Fruit fly (Drosophila melanogaster) whole organism, pupa: ENCODE results near the gene slp1.

ENCODE experiments used
- CG10348 ChIP-seq: fragments of 200-800 bp; sonication (Bioruptor generic); IDR thresholded peaks from 2 replicates; pipeline ENCODE4 v1.3.6; 2022; ENCODE audit warnings: missing biosample characterization, missing genetic modification characterization
- CG12605 ChIP-seq: fragments of 200-800 bp; sonication (Bioruptor generic); IDR thresholded peaks from 2 replicates; pipeline ENCODE4 v1.3.6; 2022; ENCODE audit warnings: missing biosample characterization, missing genetic modification characterization
- CG13204 ChIP-seq: fragments of 200-800 bp; sonication (Bioruptor generic); optimal IDR thresholded peaks from 2 replicates; lab custom pipeline; 2018; ENCODE audit warnings: missing biosample characterization, mild to moderate bottlenecking, missing genetic modification characterization, moderate library complexity
- CG14655 ChIP-seq: fragments of 200-800 bp; sonication (Bioruptor generic); optimal IDR thresholded peaks from 3 replicates; lab custom pipeline; 2017; ENCODE audit warnings: mild to moderate bottlenecking, missing biosample characterization, missing genetic modification reagents, missing genetic modification characterization
- CG15710 ChIP-seq: fragments of 200-800 bp; sonication (Bioruptor generic); optimal IDR thresholded peaks from 2 replicates; lab custom pipeline; 2018; ENCODE audit warnings: missing biosample characterization, mild to moderate bottlenecking, missing genetic modification characterization, moderate library complexity
- CG17806 ChIP-seq: fragments of 200-800 bp; sonication (Bioruptor generic); optimal IDR thresholded peaks from 2 replicates; lab custom pipeline; 2018; ENCODE audit warnings: missing biosample characterization, mild to moderate bottlenecking, missing genetic modification characterization, moderate library complexity
- CG32121 ChIP-seq: fragments of 200-800 bp; sonication (Bioruptor generic); IDR thresholded peaks from 2 replicates; pipeline ENCODE4 v1.3.6; 2022; ENCODE audit warnings: missing biosample characterization, missing genetic modification characterization
- CG34367 ChIP-seq: fragments of 200-800 bp; sonication (Bioruptor generic); optimal IDR thresholded peaks from 2 replicates; lab custom pipeline; 2018; ENCODE audit warnings: missing biosample characterization, mild to moderate bottlenecking, missing genetic modification characterization
- CG4496 ChIP-seq: fragments of 200-800 bp; sonication (Bioruptor generic); IDR thresholded peaks from 3 replicates; pipeline ENCODE4 v1.3.6; 2022; ENCODE audit warnings: missing biosample characterization, missing genetic modification characterization
- CG8159 ChIP-seq: fragments of 200-800 bp; sonication (Bioruptor generic); optimal IDR thresholded peaks from 3 replicates; lab custom pipeline; 2018; ENCODE audit warnings: missing biosample characterization, mild to moderate bottlenecking, missing genetic modification characterization, moderate library complexity
- CG8301 ChIP-seq: fragments of 200-800 bp; sonication (Bioruptor generic); optimal IDR thresholded peaks from 2 replicates; lab custom pipeline; 2018; ENCODE audit warnings: missing biosample characterization, mild to moderate bottlenecking, missing genetic modification characterization
- CG9948 ChIP-seq: fragments of 200-800 bp; sonication (Bioruptor generic); optimal IDR thresholded peaks from 2 replicates; lab custom pipeline; 2018; ENCODE audit warnings: missing biosample characterization, mild to moderate bottlenecking, missing genetic modification characterization, moderate library complexity
- D1 ChIP-seq: fragments of 200-800 bp; sonication (Bioruptor generic); optimal IDR thresholded peaks from 2 replicates; lab custom pipeline; 2018; ENCODE audit warnings: missing biosample characterization, mild to moderate bottlenecking, missing genetic modification characterization, moderate library complexity
- EcR ChIP-seq: fragments of 200-800 bp; sonication (Bioruptor generic); optimal IDR thresholded peaks from 3 replicates; lab custom pipeline; 2019; ENCODE audit warnings: missing biosample characterization, missing genetic modification characterization, mild to moderate bottlenecking, moderate library complexity, missing genetic modification reagents
- Ets98B ChIP-seq: fragments of 200-800 bp; sonication (Bioruptor generic); IDR thresholded peaks from 2 replicates; pipeline ENCODE4 v1.3.6; 2022; ENCODE audit warnings: missing biosample characterization, missing genetic modification characterization
- Pif1A ChIP-seq: fragments of 200-800 bp; sonication (Bioruptor generic); optimal IDR thresholded peaks from 3 replicates; lab custom pipeline; 2016; ENCODE audit warnings: missing biosample characterization, missing genetic modification characterization
- Pif1B ChIP-seq: fragments of 200-800 bp; sonication (Bioruptor generic); optimal IDR thresholded peaks from 3 replicates; lab custom pipeline; 2016; ENCODE audit warnings: missing biosample characterization, missing genetic modification characterization
- Snoo ChIP-seq: fragments of 200-800 bp; sonication (Bioruptor generic); optimal IDR thresholded peaks from 3 replicates; lab custom pipeline; 2017; ENCODE audit warnings: missing biosample characterization, mild to moderate bottlenecking, missing genetic modification characterization, inconsistent platforms
- fd96Ca ChIP-seq: fragments of 200-800 bp; sonication (Bioruptor generic); IDR thresholded peaks from 3 replicates; pipeline ENCODE4 v1.3.6; 2022; ENCODE audit warnings: missing biosample characterization, missing genetic modification characterization
- gl ChIP-seq: fragments of 200-800 bp; sonication (Bioruptor generic); optimal IDR thresholded peaks from 2 replicates; lab custom pipeline; 2018; ENCODE audit warnings: missing biosample characterization, mild to moderate bottlenecking, missing genetic modification characterization
- rn ChIP-seq: fragments of 200-800 bp; sonication (Bioruptor generic); IDR thresholded peaks from 2 replicates; pipeline ENCODE4 v1.3.6; 2022; ENCODE audit warnings: missing biosample characterization, missing genetic modification characterization

slp1 gene

DNA sequence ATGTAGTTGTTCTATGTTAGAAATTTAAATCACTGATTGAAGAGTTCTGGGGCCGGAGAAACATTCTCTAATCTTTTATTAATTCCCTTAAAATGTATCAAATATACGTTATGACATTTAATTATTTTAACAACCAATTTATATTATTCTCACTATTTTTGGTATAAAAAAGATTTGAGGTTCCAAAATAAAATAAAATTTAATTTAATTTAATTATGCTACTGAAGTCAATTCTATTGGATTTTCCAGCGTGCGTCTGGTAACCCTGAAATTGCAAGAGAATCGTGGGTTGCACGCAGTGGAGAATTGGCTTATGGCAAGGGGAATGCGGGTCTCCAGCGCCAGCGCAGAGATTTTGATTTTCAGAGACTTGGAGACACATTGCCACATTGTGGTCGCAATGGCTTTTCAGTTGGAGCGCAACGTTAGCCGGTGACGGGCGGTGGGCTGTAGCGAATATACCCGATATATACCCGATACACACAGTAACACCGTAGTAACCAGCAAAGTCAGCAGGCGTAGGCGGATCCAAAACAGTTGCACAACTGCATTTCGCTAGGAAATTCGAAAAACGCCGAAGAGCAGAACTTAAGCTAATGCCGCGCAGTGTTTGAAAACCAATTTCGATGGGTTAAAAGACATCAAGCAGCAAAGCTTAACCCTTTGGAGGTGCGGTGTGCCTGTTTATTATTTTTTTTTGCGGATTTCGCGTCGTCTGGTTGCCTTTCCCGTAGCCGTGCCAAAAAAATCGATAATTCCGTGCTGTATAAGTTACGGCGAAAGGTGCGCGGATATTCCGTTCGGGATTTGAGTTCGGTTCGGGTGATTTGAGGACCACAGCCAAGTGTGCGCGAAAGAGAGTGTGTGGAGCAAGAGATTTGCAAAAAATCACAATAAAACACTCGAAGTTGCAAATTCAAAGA lies 19.9 kb upstream of the slp1 start:
- peak; percentile 59 for TF ChIP-seq CG9948 (tag; lab: Kevin White, UChicago)
- peak; percentile 71; the same call in 1 of the 3 replicates for TF ChIP-seq CG4496
- peak; percentile 47 for TF ChIP-seq CG15710
- TF ChIP-seq CG17806, result peak; percentile 4
- TF ChIP-seq Pif1B (GFP tag; lab: Kevin White, UChicago), result no peak
- peak; percentile 59 for TF ChIP-seq Ets98B
- TF ChIP-seq CG12605 (GFP tag; lab: Robert Waterston, UW), result 0 out of 2 replicates have a peak, but pooled peaks have one; percentile 22
- no peak for TF ChIP-seq D1 (tag; lab: Kevin White, UChicago)
- TF ChIP-seq Snoo (tag; lab: Kevin White, UChicago), result no peak
- TF ChIP-seq CG34367 (tag; lab: Kevin White, UChicago), result peak; percentile 22
- peak; percentile 63; the same call in 2 of the 3 replicates for TF ChIP-seq fd96Ca (GFP tag; lab: Robert Waterston, UW)
- no peak for TF ChIP-seq rn
- TF ChIP-seq EcR, result no peak
- peak; percentile 76 for TF ChIP-seq CG14655 (GFP tag; lab: Kevin White, UChicago)
- 0 out of 2 replicates have a peak, but pooled peaks have one; percentile 35 for TF ChIP-seq CG32121
- TF ChIP-seq Pif1A (GFP tag; lab: Kevin White, UChicago), result no peak
- no peak for TF ChIP-seq CG13204 (GFP tag; lab: Kevin White, UChicago)
- no peak for TF ChIP-seq CG10348 (GFP tag; lab: Robert Waterston, UW)
- peak; percentile 73 for TF ChIP-seq CG8159 (tag; lab: Kevin White, UChicago)
- no peak for TF ChIP-seq gl (tag; lab: Kevin White, UChicago)
- peak; percentile 22 for TF ChIP-seq CG8301 (tag; lab: Kevin White, UChicago)

DNA sequence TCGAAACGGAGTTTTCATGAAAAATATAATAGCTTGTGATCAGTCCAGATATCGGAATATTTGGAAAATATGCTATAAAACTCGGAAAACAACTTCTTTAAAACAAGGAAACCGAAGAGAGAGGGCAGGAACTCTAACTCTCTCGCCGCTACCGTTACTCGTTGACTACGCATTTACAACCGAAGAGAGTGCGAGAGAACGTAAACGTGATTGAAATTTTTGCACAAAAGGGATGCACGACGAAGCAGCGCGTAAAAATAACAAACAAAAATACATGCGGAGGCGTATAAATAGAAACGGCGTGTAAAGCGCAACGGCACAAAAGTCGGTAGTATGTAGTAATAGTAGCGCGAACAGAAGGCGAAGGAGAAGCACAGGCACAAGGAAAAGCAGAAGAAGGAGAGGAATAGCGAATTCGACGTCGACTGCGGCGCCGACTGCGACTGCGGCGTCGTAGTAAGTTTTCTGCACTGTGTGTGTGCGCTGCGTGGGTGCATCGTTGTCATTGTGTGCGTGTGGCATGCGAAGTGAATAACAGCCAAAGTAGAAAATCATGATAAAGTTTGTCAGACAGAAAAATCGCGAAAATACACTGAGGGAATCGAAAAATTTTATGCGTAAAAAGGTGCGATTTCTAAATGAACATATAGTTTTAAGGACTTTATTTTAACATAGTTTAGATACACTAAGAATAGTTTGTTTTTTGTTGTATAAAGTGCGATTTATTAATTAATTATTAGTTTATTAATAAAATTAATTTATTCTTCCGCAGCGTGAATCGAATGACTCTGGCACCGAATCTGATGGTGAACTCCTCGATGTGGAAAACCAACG lies 19.1 kb upstream of the slp1 start:
- no peak for TF ChIP-seq CG8301 (tag; lab: Kevin White, UChicago)
- TF ChIP-seq fd96Ca (GFP tag; lab: Robert Waterston, UW), result no peak
- no peak for TF ChIP-seq rn
- peak; percentile 26; the same call in 1 of the 2 replicates for TF ChIP-seq CG32121
- no peak for TF ChIP-seq CG15710
- TF ChIP-seq Ets98B, result peak; percentile 75
- TF ChIP-seq Pif1A (GFP tag; lab: Kevin White, UChicago), result no peak
- peak; percentile 9 for TF ChIP-seq CG34367 (tag; lab: Kevin White, UChicago)
- no peak for TF ChIP-seq EcR
- peak; percentile 64 for TF ChIP-seq D1 (tag; lab: Kevin White, UChicago)
- TF ChIP-seq gl (tag; lab: Kevin White, UChicago), result no peak
- no peak for TF ChIP-seq CG10348 (GFP tag; lab: Robert Waterston, UW)
- peak; percentile 41 for TF ChIP-seq CG17806
- no peak for TF ChIP-seq Pif1B (GFP tag; lab: Kevin White, UChicago)
- TF ChIP-seq CG9948 (tag; lab: Kevin White, UChicago), result peak; percentile 32
- peak; percentile 41; the same call in 1 of the 2 replicates for TF ChIP-seq CG12605 (GFP tag; lab: Robert Waterston, UW)
- TF ChIP-seq CG8159 (tag; lab: Kevin White, UChicago), result no peak
- no peak for TF ChIP-seq CG13204 (GFP tag; lab: Kevin White, UChicago)
- peak; percentile 66; the same call in 2 of the 3 replicates for TF ChIP-seq CG4496
- no peak for TF ChIP-seq Snoo (tag; lab: Kevin White, UChicago)
- TF ChIP-seq CG14655 (GFP tag; lab: Kevin White, UChicago), result no peak
- TF ChIP-seq, all 21 proteins: peak for 8

DNA sequence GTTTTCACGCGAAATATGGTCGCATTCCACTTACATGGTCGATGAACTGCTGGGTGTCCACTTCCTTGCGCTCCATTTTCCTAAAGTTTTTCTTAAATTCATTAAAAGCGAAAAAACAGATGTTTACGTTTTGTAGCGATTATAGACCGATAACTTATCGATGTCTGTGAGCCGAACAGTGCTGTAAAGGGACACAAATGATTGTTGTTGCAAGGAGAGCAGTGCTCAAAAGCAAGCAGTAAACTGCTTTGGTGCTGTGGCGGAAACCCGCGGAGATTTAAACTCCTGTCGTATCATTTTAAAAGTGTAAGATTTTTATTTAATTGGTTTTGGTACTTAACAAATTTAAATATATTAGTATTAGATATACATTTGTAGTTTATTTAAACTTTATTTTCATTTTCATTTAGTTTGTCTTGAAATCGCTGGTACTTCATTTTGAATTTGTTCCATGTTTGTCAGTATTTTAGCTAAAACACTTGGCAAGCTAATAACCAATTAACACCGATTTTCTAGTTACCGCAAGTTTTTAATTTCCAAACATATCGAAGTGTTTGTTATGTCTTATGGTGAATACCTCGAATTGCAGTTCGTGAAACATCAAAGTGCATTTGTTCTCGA lies 12.1 kb upstream of the slp1 start, which contains the start of gene CG3407:
Gene CG3407 (minus strand): TSS at position 156 of the 621 bp plus-strand sequence.
- TF ChIP-seq CG34367 (tag; lab: Kevin White, UChicago) (no peak), CG15710 (no peak), CG17806 (no peak), CG4496 (no peak), CG9948 (tag; lab: Kevin White, UChicago) (no peak), Ets98B (no peak), gl (tag; lab: Kevin White, UChicago) (no peak), CG10348 (GFP tag; lab: Robert Waterston, UW) (no peak), CG12605 (GFP tag; lab: Robert Waterston, UW) (no peak), CG8159 (tag; lab: Kevin White, UChicago) (no peak), CG14655 (GFP tag; lab: Kevin White, UChicago) (no peak), Pif1A (GFP tag; lab: Kevin White, UChicago) (no peak), CG13204 (GFP tag; lab: Kevin White, UChicago) (no peak)

dm6 chr2L:3814163-3814562 lies 11.3 kb upstream of the slp1 start:
- TF ChIP-seq EcR (no peak), CG14655 (GFP tag; lab: Kevin White, UChicago) (no peak), CG8159 (tag; lab: Kevin White, UChicago) (no peak), CG12605 (GFP tag; lab: Robert Waterston, UW) (no peak), CG8301 (tag; lab: Kevin White, UChicago) (no peak), CG32121 (no peak), CG10348 (GFP tag; lab: Robert Waterston, UW) (no peak), Pif1A (GFP tag; lab: Kevin White, UChicago) (no peak), CG17806 (no peak), Ets98B (no peak), CG4496 (no peak), CG34367 (tag; lab: Kevin White, UChicago) (no peak)
